Fruit fly (Drosophila melanogaster) whole organism, adult: ENCODE results near the gene Nnp-1.

Experiments used
- CG11617 ChIP-seq: fragments of 200-800 bp; sonication (Bioruptor generic); optimal IDR thresholded peaks from 2 replicates; lab custom pipeline; 2017; ENCODE audit warnings: mild to moderate bottlenecking, missing biosample characterization, missing genetic modification reagents, missing genetic modification characterization
- CG12768 ChIP-seq: fragments of 200-800 bp; sonication (Bioruptor generic); optimal IDR thresholded peaks from 2 replicates; lab custom pipeline; 2017; ENCODE audit warnings: missing biosample characterization, missing genetic modification characterization, mild to moderate bottlenecking, moderate library complexity, missing genetic modification reagents
- CG14711 ChIP-seq: fragments of 200-800 bp; sonication (Bioruptor generic); optimal IDR thresholded peaks from 2 replicates; lab custom pipeline; 2018; ENCODE audit warnings: missing biosample characterization, mild to moderate bottlenecking, missing genetic modification characterization, moderate library complexity
- CG1620 ChIP-seq: fragments of 200-800 bp; sonication (Bioruptor generic); optimal IDR thresholded peaks from 2 replicates; lab custom pipeline; 2016; ENCODE audit warnings: missing biosample characterization, missing genetic modification characterization
- CG33017 ChIP-seq: fragments of 200-800 bp; sonication (Bioruptor generic); optimal IDR thresholded peaks from 2 replicates; lab custom pipeline; 2018; ENCODE audit warnings: missing biosample characterization, mild to moderate bottlenecking, missing genetic modification characterization, moderate library complexity
- CG5204 ChIP-seq: fragments of 200-800 bp; sonication (Bioruptor generic); optimal IDR thresholded peaks from 2 replicates; lab custom pipeline; 2016; ENCODE audit warnings: missing biosample characterization, missing genetic modification characterization
- CG7045 ChIP-seq: fragments of 200-800 bp; sonication (Bioruptor generic); optimal IDR thresholded peaks from 2 replicates; lab custom pipeline; 2017; ENCODE audit warnings: missing biosample characterization, mild to moderate bottlenecking, missing genetic modification characterization
- CG7101 ChIP-seq: fragments of 200-800 bp; sonication (Bioruptor generic); optimal IDR thresholded peaks from 2 replicates; lab custom pipeline; 2018; ENCODE audit warnings: missing biosample characterization, mild to moderate bottlenecking, missing genetic modification characterization, moderate library complexity
- Clk ChIP-seq: fragments of 200-800 bp; sonication (Bioruptor generic); optimal IDR thresholded peaks from 2 replicates; lab custom pipeline; 2017; ENCODE audit warnings: missing biosample characterization, missing genetic modification characterization
- Crg-1 ChIP-seq: fragments of 200-800 bp; sonication (Bioruptor generic); optimal IDR thresholded peaks from 2 replicates; lab custom pipeline; 2016; ENCODE audit warnings: missing biosample characterization, missing genetic modification characterization
- Hr96 ChIP-seq: fragments of 200-800 bp; sonication (Bioruptor generic); optimal IDR thresholded peaks from 2 replicates; lab custom pipeline; 2016; ENCODE audit warnings: missing biosample characterization, missing genetic modification characterization
- Mnt ChIP-seq: fragments of 200-800 bp; sonication (Bioruptor generic); optimal IDR thresholded peaks from 2 replicates; lab custom pipeline; 2016; ENCODE audit warnings: missing biosample characterization, mild to moderate bottlenecking, missing genetic modification characterization
- bab1 ChIP-seq: fragments of 200-800 bp; sonication (Bioruptor generic); optimal IDR thresholded peaks from 3 replicates; lab custom pipeline; 2019; ENCODE audit warnings: missing biosample characterization, mild to moderate bottlenecking, missing genetic modification characterization, moderate library complexity
- cic ChIP-seq: fragments of 200-800 bp; sonication (Bioruptor generic); optimal IDR thresholded peaks from 2 replicates; lab custom pipeline; 2017; ENCODE audit warnings: missing biosample characterization, mild to moderate bottlenecking, missing genetic modification characterization, moderate library complexity
- cnc ChIP-seq, 2 experiments: fragments of >200 bp; optimal IDR thresholded peaks; 2 replicates each; lab custom pipeline; 2017
- kay ChIP-seq: fragments of 200-800 bp; sonication (Bioruptor generic); peaks from one replicate; lab custom pipeline; 2016; ENCODE audit warnings: missing biosample characterization, missing genetic modification characterization, borderline replicate concordance
- ovo ChIP-seq: fragments of 200-800 bp; sonication (Bioruptor generic); optimal IDR thresholded peaks from 2 replicates; lab custom pipeline; 2016; ENCODE audit warnings: missing biosample characterization, missing genetic modification characterization
- pad ChIP-seq: fragments of 200-800 bp; sonication (Bioruptor generic); optimal IDR thresholded peaks from 3 replicates; lab custom pipeline; 2017; ENCODE audit warnings: missing biosample characterization, missing genetic modification characterization, mild to moderate bottlenecking, moderate library complexity, missing genetic modification reagents
- tj ChIP-seq: fragments of 200-800 bp; sonication (Bioruptor generic); optimal IDR thresholded peaks from 3 replicates; lab custom pipeline; 2017; ENCODE audit warnings: missing biosample characterization, mild to moderate bottlenecking, missing genetic modification characterization, moderate library complexity
- toe ChIP-seq: fragments of 200-800 bp; sonication (Bioruptor generic); optimal IDR thresholded peaks from 2 replicates; lab custom pipeline; 2016; ENCODE audit warnings: missing biosample characterization, missing genetic modification characterization

Nnp-1 gene

DNA sequence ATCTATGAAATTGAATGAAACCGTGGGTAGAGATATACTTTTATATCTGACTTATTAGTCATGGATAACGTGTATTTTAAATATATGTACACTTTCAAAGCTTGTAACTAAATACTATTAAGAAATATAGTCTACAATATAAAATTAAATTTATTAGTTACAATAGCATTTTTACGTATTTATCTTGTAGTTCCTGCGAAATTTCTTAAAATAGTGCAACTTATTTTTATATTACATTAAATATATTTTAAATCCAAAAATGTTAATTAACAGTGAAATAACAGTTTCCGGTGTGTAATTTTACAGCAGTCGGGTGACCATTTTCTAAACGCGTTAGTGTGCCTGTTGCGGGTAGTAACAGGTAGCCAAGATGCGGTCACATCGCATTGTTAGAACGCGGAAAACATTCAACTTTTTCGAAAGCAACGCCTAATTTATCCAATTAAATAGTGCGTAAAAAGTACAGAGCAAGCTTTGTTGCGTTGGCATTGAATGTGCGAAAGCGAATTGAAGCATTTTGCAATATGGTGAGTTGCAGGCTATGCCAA is 32.7 kb upstream of the Nnp-1 start, which contains the start of the genes CG10859 and CG7110:
TSS of gene CG10859 (minus strand) at position 51 of the 548 bp plus-strand sequence.
TSS of gene CG7110 (plus strand) at position 378 of the 548 bp plus-strand sequence.
- TF ChIP-seq CG7045 (GFP tag; lab: Kevin White, UChicago) (peak; percentile 44), toe (GFP tag; lab: Kevin White, UChicago) (no peak), CG14711 (tag; lab: Kevin White, UChicago) (peak; percentile 46), Crg-1 (GFP tag; lab: Kevin White, UChicago) (peak; percentile 50), tj (no peak), bab1 (GFP tag; lab: Kevin White, UChicago) (peak; percentile 97), CG7101 (tag; lab: Kevin White, UChicago) (peak; percentile 72), Mnt (peak; percentile 41), kay (GFP tag; lab: Kevin White, UChicago) (no peak), CG1620 (GFP tag; lab: Kevin White, UChicago) (peak; percentile 18), CG11617 (GFP tag; lab: Kevin White, UChicago) (peak; percentile 5), ovo (peak; percentile 11), pad (GFP tag; lab: Kevin White, UChicago) (peak; percentile 28), CG33017 (tag; lab: Kevin White, UChicago) (peak; percentile 25), cnc (optimal IDR thresholded peaks at IDR 0.05; lab: Kevin White, UChicago) (no peak)

DNA sequence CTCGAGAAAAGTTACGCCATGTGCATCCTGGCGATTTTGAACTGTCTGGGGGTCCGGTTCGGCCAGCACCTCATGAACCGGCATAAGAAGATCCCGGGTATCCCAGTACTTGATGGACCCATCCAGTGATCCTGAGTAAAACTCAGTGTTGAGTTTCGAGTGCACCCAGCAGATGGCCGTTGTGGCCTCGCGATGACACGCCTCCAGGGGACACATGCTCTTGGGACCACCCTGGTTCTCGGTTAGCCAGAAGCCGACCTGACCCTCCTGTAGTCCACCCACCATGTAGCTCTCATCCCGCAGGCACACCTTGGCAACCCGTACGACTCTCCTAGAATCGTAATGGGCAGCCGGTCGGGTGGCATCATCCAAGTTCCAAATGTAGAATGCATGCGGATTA is 31.4 kb upstream of the Nnp-1 start:
- TF ChIP-seq cnc (optimal IDR thresholded peaks at IDR 0.05; lab: Kevin White, UChicago) (no peak), CG11617 (GFP tag; lab: Kevin White, UChicago) (no peak), CG5204 (GFP tag; lab: Kevin White, UChicago) (no peak), toe (GFP tag; lab: Kevin White, UChicago) (no peak)

DNA sequence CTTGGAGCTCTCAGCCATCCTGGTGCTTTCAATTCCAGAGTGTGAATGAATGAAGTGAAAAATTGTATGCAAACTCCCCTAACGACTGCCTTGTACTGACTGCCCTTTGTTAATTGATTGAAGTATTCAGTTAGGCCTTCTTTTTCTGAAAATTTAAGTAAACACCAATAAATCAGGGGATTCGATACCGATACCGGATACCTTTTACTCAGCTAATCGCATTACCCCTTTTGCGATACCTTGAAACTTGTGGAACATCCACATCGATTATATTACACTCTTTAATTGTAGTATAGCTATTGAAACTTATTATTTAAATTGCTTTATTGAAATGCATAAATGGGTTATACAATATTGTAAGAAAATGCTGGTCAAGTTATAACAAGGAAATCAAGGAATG is 30.1 kb upstream of the Nnp-1 start, which contains the start of gene CG16957:
TSS of gene CG16957 (minus strand) at position 101 of the 400 bp plus-strand sequence.
- TF ChIP-seq cic (GFP tag; lab: Kevin White, UChicago), result no peak
- no peak for TF ChIP-seq toe (GFP tag; lab: Kevin White, UChicago)
- TF ChIP-seq kay (GFP tag; lab: Kevin White, UChicago), result no peak
- TF ChIP-seq CG11617 (GFP tag; lab: Kevin White, UChicago), result no peak
- no peak for TF ChIP-seq CG7101 (tag; lab: Kevin White, UChicago)
- TF ChIP-seq CG7045 (GFP tag; lab: Kevin White, UChicago), result no peak
- no peak for TF ChIP-seq cnc (optimal IDR thresholded peaks at IDR 0.05; lab: Kevin White, UChicago)
- no peak for TF ChIP-seq Mnt
- TF ChIP-seq Crg-1 (GFP tag; lab: Kevin White, UChicago), result no peak
- TF ChIP-seq CG33017 (tag; lab: Kevin White, UChicago), result no peak
- no peak for TF ChIP-seq Clk (GFP tag; lab: Kevin White, UChicago)
- no peak for TF ChIP-seq ovo
- TF ChIP-seq pad (GFP tag; lab: Kevin White, UChicago), result no peak
- TF ChIP-seq CG5204 (GFP tag; lab: Kevin White, UChicago), result no peak

- TF ChIP-seq toe (GFP tag; lab: Kevin White, UChicago) (peak; percentile 85), CG7101 (tag; lab: Kevin White, UChicago) (peak; percentile 96), CG1620 (GFP tag; lab: Kevin White, UChicago) (peak; percentile 98), cic (GFP tag; lab: Kevin White, UChicago) (peak; percentile 79), CG33017 (tag; lab: Kevin White, UChicago) (peak; percentile 88), CG11617 (GFP tag; lab: Kevin White, UChicago) (peak; percentile 97), CG12768 (GFP tag; lab: Kevin White, UChicago) (peak; percentile 91), CG14711 (tag; lab: Kevin White, UChicago) (peak; percentile 85), Clk (GFP tag; lab: Kevin White, UChicago) (peak; percentile 65), Crg-1 (GFP tag; lab: Kevin White, UChicago) (peak; percentile 98), pad (GFP tag; lab: Kevin White, UChicago) (peak; percentile 87), bab1 (GFP tag; lab: Kevin White, UChicago) (peak; percentile 99), CG5204 (GFP tag; lab: Kevin White, UChicago) (peak; percentile 89), kay (GFP tag; lab: Kevin White, UChicago) (no peak), Hr96 (GFP tag; lab: Kevin White, UChicago) (peak; percentile 90), Mnt (peak; percentile 99), CG7045 (GFP tag; lab: Kevin White, UChicago) (peak; percentile 89), tj (peak; percentile 77), ovo (peak; percentile 95), cnc (optimal IDR thresholded peaks at IDR 0.05; lab: Kevin White, UChicago) (no peak)
Measured at dm6 chr2L:13394903-13395302, 28.9 kb upstream of the Nnp-1 start, which contains the start of gene RpL24. Gene RpL24 (minus strand): TSS chr2L:13395131.

DNA sequence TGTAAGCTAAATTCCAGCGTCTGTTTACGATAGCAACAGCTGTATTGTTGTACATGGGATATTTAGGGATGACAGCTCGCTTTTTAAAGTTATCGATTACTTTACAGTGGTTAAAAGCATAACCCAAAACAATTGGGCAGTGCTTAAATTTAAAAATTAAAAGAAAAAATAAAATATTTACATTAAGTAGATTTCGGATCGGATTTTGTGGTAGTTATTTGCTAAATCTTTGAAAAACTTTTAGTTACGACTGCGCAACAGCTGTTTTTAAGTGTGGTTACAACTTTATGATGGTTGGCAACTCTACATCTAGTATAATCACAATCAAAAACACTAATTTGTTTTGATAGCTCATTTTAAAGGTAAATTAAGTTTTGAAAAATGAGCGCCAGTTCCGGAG is 21.3 kb upstream of the Nnp-1 start, which contains the start of the genes Ing5 and CG7099:
TSS of gene Ing5 (minus strand) at position 58 of the 400 bp plus-strand sequence.
TSS of gene CG7099 (plus strand) at position 317 of the 400 bp plus-strand sequence.
- TF ChIP-seq cic (GFP tag; lab: Kevin White, UChicago) (peak; percentile 71), CG5204 (GFP tag; lab: Kevin White, UChicago) (no peak), CG14711 (tag; lab: Kevin White, UChicago) (peak; percentile 97), Clk (GFP tag; lab: Kevin White, UChicago) (peak; percentile 91), ovo (peak; percentile 92), CG1620 (GFP tag; lab: Kevin White, UChicago) (peak; percentile 97), bab1 (GFP tag; lab: Kevin White, UChicago) (peak; percentile 99), Crg-1 (GFP tag; lab: Kevin White, UChicago) (peak; percentile 94), kay (GFP tag; lab: Kevin White, UChicago) (peak; percentile 98), Mnt (peak; percentile 92), CG7045 (GFP tag; lab: Kevin White, UChicago) (peak; percentile 94), Hr96 (GFP tag; lab: Kevin White, UChicago) (peak; percentile 89), CG7101 (tag; lab: Kevin White, UChicago) (peak; percentile 96), cnc (optimal IDR thresholded peaks at IDR 0.05; lab: Kevin White, UChicago) (no peak), CG12768 (GFP tag; lab: Kevin White, UChicago) (peak; percentile 94), CG11617 (GFP tag; lab: Kevin White, UChicago) (peak; percentile 96), CG33017 (tag; lab: Kevin White, UChicago) (peak; percentile 93), toe (GFP tag; lab: Kevin White, UChicago) (peak; percentile 98), tj (peak; percentile 87), pad (GFP tag; lab: Kevin White, UChicago) (peak; percentile 86)
